Fruit fly (Drosophila melanogaster) whole organism, adult: ENCODE data around the gene CtsF.

ENCODE experiments used
- CG11617 ChIP-seq: fragments of 200-800 bp; sonication (Bioruptor generic); optimal IDR thresholded peaks from 2 replicates; lab custom pipeline; 2017; ENCODE audit warnings: mild to moderate bottlenecking, missing biosample characterization, missing genetic modification reagents, missing genetic modification characterization
- CG12768 ChIP-seq: fragments of 200-800 bp; sonication (Bioruptor generic); optimal IDR thresholded peaks from 2 replicates; lab custom pipeline; 2017; ENCODE audit warnings: missing biosample characterization, missing genetic modification characterization, mild to moderate bottlenecking, moderate library complexity, missing genetic modification reagents
- CG14711 ChIP-seq: fragments of 200-800 bp; sonication (Bioruptor generic); optimal IDR thresholded peaks from 2 replicates; lab custom pipeline; 2018; ENCODE audit warnings: missing biosample characterization, mild to moderate bottlenecking, missing genetic modification characterization, moderate library complexity
- CG1620 ChIP-seq: fragments of 200-800 bp; sonication (Bioruptor generic); optimal IDR thresholded peaks from 2 replicates; lab custom pipeline; 2016; ENCODE audit warnings: missing biosample characterization, missing genetic modification characterization
- CG33017 ChIP-seq: fragments of 200-800 bp; sonication (Bioruptor generic); optimal IDR thresholded peaks from 2 replicates; lab custom pipeline; 2018; ENCODE audit warnings: missing biosample characterization, mild to moderate bottlenecking, missing genetic modification characterization, moderate library complexity
- CG5204 ChIP-seq: fragments of 200-800 bp; sonication (Bioruptor generic); optimal IDR thresholded peaks from 2 replicates; lab custom pipeline; 2016; ENCODE audit warnings: missing biosample characterization, missing genetic modification characterization
- CG7045 ChIP-seq: fragments of 200-800 bp; sonication (Bioruptor generic); optimal IDR thresholded peaks from 2 replicates; lab custom pipeline; 2017; ENCODE audit warnings: missing biosample characterization, mild to moderate bottlenecking, missing genetic modification characterization
- CG7101 ChIP-seq: fragments of 200-800 bp; sonication (Bioruptor generic); optimal IDR thresholded peaks from 2 replicates; lab custom pipeline; 2018; ENCODE audit warnings: missing biosample characterization, mild to moderate bottlenecking, missing genetic modification characterization, moderate library complexity
- Clk ChIP-seq: fragments of 200-800 bp; sonication (Bioruptor generic); optimal IDR thresholded peaks from 2 replicates; lab custom pipeline; 2017; ENCODE audit warnings: missing biosample characterization, missing genetic modification characterization
- Crg-1 ChIP-seq: fragments of 200-800 bp; sonication (Bioruptor generic); optimal IDR thresholded peaks from 2 replicates; lab custom pipeline; 2016; ENCODE audit warnings: missing biosample characterization, missing genetic modification characterization
- Hr96 ChIP-seq: fragments of 200-800 bp; sonication (Bioruptor generic); optimal IDR thresholded peaks from 2 replicates; lab custom pipeline; 2016; ENCODE audit warnings: missing biosample characterization, missing genetic modification characterization
- Mnt ChIP-seq: fragments of 200-800 bp; sonication (Bioruptor generic); optimal IDR thresholded peaks from 2 replicates; lab custom pipeline; 2016; ENCODE audit warnings: missing biosample characterization, mild to moderate bottlenecking, missing genetic modification characterization
- bab1 ChIP-seq: fragments of 200-800 bp; sonication (Bioruptor generic); optimal IDR thresholded peaks from 3 replicates; lab custom pipeline; 2019; ENCODE audit warnings: missing biosample characterization, mild to moderate bottlenecking, missing genetic modification characterization, moderate library complexity
- cic ChIP-seq: fragments of 200-800 bp; sonication (Bioruptor generic); optimal IDR thresholded peaks from 2 replicates; lab custom pipeline; 2017; ENCODE audit warnings: missing biosample characterization, mild to moderate bottlenecking, missing genetic modification characterization, moderate library complexity
- cnc ChIP-seq, 2 experiments: fragments of >200 bp; optimal IDR thresholded peaks; 2 replicates each; lab custom pipeline; 2017
- kay ChIP-seq: fragments of 200-800 bp; sonication (Bioruptor generic); peaks from one replicate; lab custom pipeline; 2016; ENCODE audit warnings: missing biosample characterization, missing genetic modification characterization, borderline replicate concordance
- ovo ChIP-seq: fragments of 200-800 bp; sonication (Bioruptor generic); optimal IDR thresholded peaks from 2 replicates; lab custom pipeline; 2016; ENCODE audit warnings: missing biosample characterization, missing genetic modification characterization
- pad ChIP-seq: fragments of 200-800 bp; sonication (Bioruptor generic); optimal IDR thresholded peaks from 3 replicates; lab custom pipeline; 2017; ENCODE audit warnings: missing biosample characterization, missing genetic modification characterization, mild to moderate bottlenecking, moderate library complexity, missing genetic modification reagents
- tj ChIP-seq: fragments of 200-800 bp; sonication (Bioruptor generic); optimal IDR thresholded peaks from 3 replicates; lab custom pipeline; 2017; ENCODE audit warnings: missing biosample characterization, mild to moderate bottlenecking, missing genetic modification characterization, moderate library complexity
- toe ChIP-seq: fragments of 200-800 bp; sonication (Bioruptor generic); optimal IDR thresholded peaks from 2 replicates; lab custom pipeline; 2016; ENCODE audit warnings: missing biosample characterization, missing genetic modification characterization

The CtsF gene

DNA sequence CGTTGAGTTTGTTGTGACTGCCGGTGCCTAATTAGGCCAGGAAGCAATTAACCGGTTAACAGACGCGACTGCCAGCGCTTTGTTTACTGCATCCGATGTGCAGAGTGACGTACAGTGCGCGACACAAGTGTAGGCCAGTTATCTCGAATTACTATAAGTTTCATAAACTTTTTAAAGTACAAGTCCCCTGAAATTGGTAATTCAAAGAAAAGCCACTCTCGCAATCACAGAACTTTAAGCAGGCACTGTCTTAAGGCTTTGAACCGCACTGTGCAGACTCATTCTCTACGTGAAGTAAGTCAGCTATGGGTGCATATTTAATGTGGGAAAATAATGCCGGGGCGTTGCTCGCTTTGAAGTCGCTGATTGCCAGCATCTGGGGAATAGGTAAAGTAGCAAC, 42.1 kb downstream of the CtsF start:
- TF ChIP-seq tj (GFP tag; lab: Kevin White, UChicago), result peak; percentile 2
- peak; percentile 67 for TF ChIP-seq CG5204 (GFP tag; lab: Kevin White, UChicago)
- TF ChIP-seq Crg-1, result peak; percentile 44
- peak; percentile 28 for TF ChIP-seq Hr96 (GFP tag; lab: Kevin White, UChicago)
- no peak for TF ChIP-seq CG1620 (GFP tag; lab: Kevin White, UChicago)
- TF ChIP-seq CG33017 (tag; lab: Kevin White, UChicago), result peak; percentile 90
- TF ChIP-seq toe (GFP tag; lab: Kevin White, UChicago), result peak; percentile 41
- TF ChIP-seq CG12768, result peak; percentile 86
- TF ChIP-seq Mnt (GFP tag; lab: Kevin White, UChicago), result peak; percentile 12
- peak; percentile 27 for TF ChIP-seq pad (GFP tag; lab: Kevin White, UChicago)
- peak; percentile 58 for TF ChIP-seq bab1
- TF ChIP-seq cnc (optimal IDR thresholded peaks at IDR 0.05; lab: Kevin White, UChicago), result no peak
- TF ChIP-seq CG11617 (GFP tag; lab: Kevin White, UChicago), result peak; percentile 2
- no peak for TF ChIP-seq ovo (GFP tag; lab: Kevin White, UChicago)
- peak; percentile 14 for TF ChIP-seq Clk (GFP tag; lab: Kevin White, UChicago)
- TF ChIP-seq cic (GFP tag; lab: Kevin White, UChicago), result peak; percentile 54
- TF ChIP-seq kay (GFP tag; lab: Kevin White, UChicago), result no peak
- peak; percentile 72 for TF ChIP-seq CG14711
- TF ChIP-seq CG7101 (tag; lab: Kevin White, UChicago), result peak; percentile 74
- TF ChIP-seq CG7045, result peak; percentile 83

DNA sequence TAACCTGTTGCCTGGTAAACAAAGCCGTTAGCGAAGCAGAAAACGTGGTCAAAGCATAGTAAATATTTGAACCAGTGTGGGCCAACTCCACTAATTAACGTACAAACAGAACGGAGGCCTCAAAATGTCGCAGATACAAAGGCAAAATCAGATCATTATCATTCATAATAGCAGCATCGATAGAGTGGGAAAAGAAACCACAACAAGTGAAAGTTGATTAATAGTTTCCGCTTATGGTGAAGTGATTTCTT, 43.5 kb downstream of the CtsF start:
- TF ChIP-seq CG11617 (GFP tag; lab: Kevin White, UChicago), result no peak
- no peak for TF ChIP-seq CG7045
- no peak for TF ChIP-seq Clk (GFP tag; lab: Kevin White, UChicago)

DNA sequence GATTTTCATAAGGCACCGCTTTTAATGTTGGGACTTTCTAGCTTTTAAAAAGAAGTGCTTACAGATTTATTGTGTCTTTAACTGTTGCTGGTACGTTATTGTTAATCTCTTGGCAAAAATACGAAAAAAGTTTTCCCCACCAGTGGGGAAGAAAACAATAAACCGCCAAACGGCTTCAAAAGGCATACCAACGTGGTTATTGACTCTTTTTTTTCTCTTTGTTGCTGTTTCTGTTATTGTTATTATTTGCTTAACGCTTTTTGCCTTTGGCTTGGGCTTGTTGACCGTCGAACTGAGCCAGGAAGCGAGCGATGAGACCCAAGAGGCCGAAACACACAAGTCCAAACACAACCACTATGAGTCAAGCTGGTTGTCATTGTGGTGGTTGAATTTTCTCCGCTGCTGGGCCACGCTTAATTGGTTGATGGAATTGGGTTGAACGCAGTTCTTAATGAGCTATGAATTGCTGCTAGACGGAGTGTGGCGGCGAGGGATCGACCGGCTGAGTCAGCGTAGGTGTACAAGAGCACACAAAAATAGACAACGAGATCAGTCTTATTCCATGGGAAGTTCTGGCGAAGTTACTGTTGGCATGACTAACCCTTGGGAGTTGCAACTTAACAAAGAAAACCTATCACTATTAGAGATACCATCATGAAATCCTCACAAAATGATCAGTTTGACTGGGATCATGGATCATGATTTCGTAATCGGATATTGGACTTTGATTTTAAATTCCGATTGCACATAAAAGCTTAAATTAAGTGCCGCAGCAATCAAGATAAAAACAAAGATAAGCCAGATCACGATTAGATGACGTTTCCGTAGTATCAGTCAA, 44.0 kb downstream of the CtsF start:
- TF ChIP-seq cic (GFP tag; lab: Kevin White, UChicago), result no peak

DNA sequence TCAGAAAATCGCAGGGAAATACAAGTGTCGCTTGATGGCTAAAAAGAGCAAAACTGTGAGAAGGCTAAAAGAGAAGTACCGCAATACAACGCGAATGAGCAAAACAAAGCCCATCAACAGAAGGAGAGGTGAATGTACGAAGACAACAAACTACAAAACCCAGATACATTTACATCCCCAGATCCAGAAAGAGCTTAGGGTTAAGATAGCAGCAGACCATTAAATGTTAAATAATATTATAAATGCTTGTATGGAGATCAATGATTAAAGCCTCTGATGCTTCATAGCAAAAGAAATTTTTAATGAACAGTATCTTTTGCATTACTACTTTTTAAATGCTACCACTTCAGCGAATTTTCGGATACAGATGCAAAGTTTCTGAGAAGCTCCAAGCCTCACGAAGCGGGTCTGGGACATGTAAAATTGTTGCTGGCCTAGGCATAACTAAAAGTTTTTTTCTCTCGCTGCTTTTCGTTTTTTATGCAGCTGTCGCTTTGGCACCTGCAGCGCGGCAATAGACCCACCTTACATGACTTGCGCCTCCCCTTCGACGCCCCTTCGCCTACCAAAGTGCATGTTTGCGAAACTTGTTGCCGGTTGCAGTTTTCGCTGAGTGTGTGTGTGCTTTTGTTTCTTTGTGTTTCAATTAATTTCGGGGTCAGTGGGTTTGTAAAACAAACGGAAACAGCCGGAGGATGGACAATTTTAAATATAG, 46.1 kb downstream of the CtsF start:
- TF ChIP-seq tj (GFP tag; lab: Kevin White, UChicago) (peak; percentile 79), CG7101 (tag; lab: Kevin White, UChicago) (no peak)

DNA sequence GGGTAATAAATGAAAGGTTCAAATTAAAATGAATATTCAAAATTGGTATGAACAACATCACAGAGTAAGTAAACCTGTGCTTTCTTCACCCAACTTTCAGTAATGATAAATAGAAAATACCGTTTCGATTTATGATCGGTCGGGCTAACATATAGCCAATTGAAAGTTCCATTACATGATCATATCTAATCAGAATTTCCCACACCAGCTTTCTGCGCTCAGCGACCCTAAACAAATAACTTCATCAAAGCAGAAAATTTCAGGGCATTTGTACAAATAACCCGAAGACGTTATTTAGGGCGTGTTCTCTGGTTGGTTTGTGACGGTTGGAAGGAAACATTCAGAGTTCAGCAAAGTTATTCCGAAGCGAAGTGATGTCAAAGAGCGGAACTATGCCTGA, 47.7 kb downstream of the CtsF start:
- no peak for TF ChIP-seq CG14711

DNA sequence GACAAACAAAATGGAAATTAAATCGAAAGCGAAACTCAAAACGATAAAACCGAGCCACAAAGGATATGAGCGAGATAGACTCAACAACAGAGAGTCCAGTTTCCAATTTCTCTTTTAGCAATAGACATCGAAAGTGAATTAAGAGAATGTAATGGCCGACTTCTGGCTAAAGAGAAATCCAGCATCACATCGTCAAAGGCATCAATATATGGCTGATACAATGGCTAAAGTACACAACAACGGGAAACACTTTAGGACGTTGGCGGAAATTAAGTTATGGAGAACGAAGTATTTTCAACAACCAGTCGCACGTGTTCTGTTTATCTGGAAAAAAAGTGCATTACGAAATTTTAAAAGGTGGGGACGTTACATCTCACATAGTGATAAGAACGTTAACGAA, 52.0 kb downstream of the CtsF start:
- TF ChIP-seq toe (GFP tag; lab: Kevin White, UChicago), result no peak

DNA sequence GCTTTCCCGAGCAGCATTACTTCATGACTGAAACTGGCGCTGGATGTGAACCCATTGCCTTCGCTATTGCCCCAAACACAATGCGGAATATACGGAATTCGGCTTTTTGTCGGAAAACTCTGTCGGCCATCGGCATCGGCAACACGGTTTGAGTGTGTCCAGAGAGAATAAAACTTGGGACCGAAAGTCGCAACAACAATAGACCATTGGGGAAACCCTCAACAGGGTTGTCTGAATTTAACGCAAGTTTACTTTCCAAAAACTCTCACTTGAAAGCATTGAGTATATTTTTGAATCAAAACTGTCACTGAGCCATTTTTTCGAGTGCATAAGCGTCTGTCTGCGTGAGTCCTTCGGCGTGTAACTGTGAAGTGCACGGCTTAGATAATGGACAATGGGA, 53.2 kb downstream of the CtsF start:
- peak; percentile 56 for TF ChIP-seq CG33017 (tag; lab: Kevin White, UChicago)
- TF ChIP-seq Clk (GFP tag; lab: Kevin White, UChicago), result peak; percentile 17
- TF ChIP-seq CG7101 (tag; lab: Kevin White, UChicago), result peak; percentile 27
- peak; percentile 55 for TF ChIP-seq CG12768
- TF ChIP-seq toe (GFP tag; lab: Kevin White, UChicago), result peak; percentile 26
- peak; percentile 50 for TF ChIP-seq CG7045
- no peak for TF ChIP-seq kay (GFP tag; lab: Kevin White, UChicago)
- peak; percentile 46 for TF ChIP-seq CG14711
- no peak for TF ChIP-seq bab1

DNA sequence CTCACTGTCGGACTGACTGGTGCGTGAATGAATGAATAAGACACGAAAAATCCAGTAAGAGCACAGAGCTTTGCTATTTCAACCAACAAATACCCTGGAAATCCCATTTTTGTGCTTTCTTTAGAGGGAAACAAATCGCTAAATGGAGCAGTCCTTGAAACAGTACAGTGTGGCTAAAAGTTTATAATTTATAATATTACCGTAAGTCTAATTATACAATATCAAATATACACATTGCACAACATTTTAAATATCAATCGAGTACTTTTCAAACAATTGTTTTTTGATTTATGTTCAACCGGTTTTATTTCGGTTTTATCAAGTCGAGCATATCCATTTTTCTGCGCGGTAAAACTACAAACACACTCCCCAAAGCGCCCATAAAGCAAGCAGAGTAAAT, 58.3 kb downstream of the CtsF start:
- peak; percentile 52 for TF ChIP-seq kay (GFP tag; lab: Kevin White, UChicago)
- TF ChIP-seq cnc (optimal IDR thresholded peaks at IDR 0.05; lab: Kevin White, UChicago), result no peak
